Worm (Caenorhabditis elegans) whole organism, L4/young adult: ENCODE data around the gene T01G1.2.

Experiments
- W03F9.2 ChIP-seq: fragments of 150-350 bp; optimal IDR thresholded peaks from 2 replicates; lab custom pipeline; 2014; ENCODE audit warnings: missing biosample characterization, missing genetic modification characterization
- dao-5 ChIP-seq: sonication (generic microtip); optimal IDR thresholded peaks from 2 replicates; lab custom pipeline; 2016; ENCODE audit warnings: missing genotype, missing genetic modification characterization, moderate library complexity, missing compliant biosample characterization
- him-1 ChIP-seq: sonication (generic microtip); optimal IDR thresholded peaks from 2 replicates; lab custom pipeline; 2016; ENCODE audit warnings: missing genotype, missing genetic modification reagents, missing genetic modification characterization, missing compliant biosample characterization

ce11 chrIV:11363806-11364562 lies 9.8 kb downstream of the T01G1.2 start:
- TF ChIP-seq him-1 (no peak), dao-5 (tag; lab: Kevin White, UChicago) (no peak), W03F9.2 (tag; lab: Kevin White, UChicago) (no peak)
